Worm (Caenorhabditis elegans): ENCODE data around the gene K08F4.3.

K08F4.3 gene

DNA sequence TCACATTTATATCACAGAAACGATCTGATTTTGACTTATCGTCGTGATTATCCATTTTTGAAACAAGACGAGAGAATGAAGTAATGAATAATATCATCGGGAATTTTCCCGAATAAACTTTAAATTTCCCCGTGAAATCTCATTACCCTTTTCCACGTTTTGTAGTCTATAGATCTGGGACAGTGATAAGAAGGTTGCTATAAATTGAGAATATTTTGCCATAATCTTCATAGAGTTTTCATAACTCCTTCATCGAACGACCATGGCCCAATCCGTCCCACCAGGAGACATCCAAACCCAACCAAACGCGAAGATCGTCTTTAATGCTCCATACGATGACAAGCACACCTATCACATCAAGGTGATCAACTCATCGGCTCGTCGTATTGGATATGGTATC is 33.9 kb upstream of the K08F4.3 start, which contains the start of the genes C04G2.5 and msp-36:
TSS of gene C04G2.5 (minus strand) at position 101 of the 400 bp plus-strand sequence.
TSS of gene msp-36 (plus strand) at position 263 of the 400 bp plus-strand sequence.
- no peak for TF ChIP-seq aly-2 (tag; optimal IDR thresholded peaks at IDR 0.05)
- TF ChIP-seq nhr-25 (tag; optimal IDR thresholded peaks at IDR 0.05) = no peak
- no peak for TF ChIP-seq nfya-1 (tag; optimal IDR thresholded peaks at IDR 0.05; ENCODE audit: insufficient read depth)
- TF ChIP-seq unc-62 (GFP tag; optimal IDR thresholded peaks at IDR 0.05) = no peak
- no peak for TF ChIP-seq tbx-2 (tag; optimal IDR thresholded peaks at IDR 0.05)
- no peak for TF ChIP-seq elt-1 (tag; optimal IDR thresholded peaks at IDR 0.05)
- no peak for TF ChIP-seq ceh-9 (tag; optimal IDR thresholded peaks at IDR 0.05)
- TF ChIP-seq egl-27 (tag; optimal IDR thresholded peaks at IDR 0.05) = no peak
- TF ChIP-seq lsy-12 (tag; optimal IDR thresholded peaks at IDR 0.05) = no peak
- TF ChIP-seq R02D3.7 (tag; optimal IDR thresholded peaks at IDR 0.05) = no peak
- TF ChIP-seq eor-1 (tag; optimal IDR thresholded peaks at IDR 0.05) = no peak
- no peak for TF ChIP-seq elt-3 (tag; optimal IDR thresholded peaks at IDR 0.05)
- TF ChIP-seq lin-15B (tag; optimal IDR thresholded peaks at IDR 0.05) = no peak
- TF ChIP-seq ztf-11 (tag; optimal IDR thresholded peaks at IDR 0.05) = no peak
- TF ChIP-seq mml-1 (tag; optimal IDR thresholded peaks at IDR 0.05) = no peak
- no peak for TF ChIP-seq nhr-77 (tag; optimal IDR thresholded peaks at IDR 0.05)
- no peak for TF ChIP-seq ceh-16 (tag; optimal IDR thresholded peaks at IDR 0.05)
- TF ChIP-seq nhr-11 (tag; optimal IDR thresholded peaks at IDR 0.05) = no peak

- no peak for TF ChIP-seq nhr-28 (tag; optimal IDR thresholded peaks at IDR 0.05)
- TF ChIP-seq nfya-1 (tag; optimal IDR thresholded peaks at IDR 0.05; ENCODE audit: insufficient read depth) = no peak
- TF ChIP-seq mml-1 (tag; optimal IDR thresholded peaks at IDR 0.05) = no peak
- TF ChIP-seq R02D3.7 (tag; optimal IDR thresholded peaks at IDR 0.05) = peak; percentile 71
- no peak for TF ChIP-seq eor-1 (tag; optimal IDR thresholded peaks at IDR 0.05)
- TF ChIP-seq fkh-10 (GFP tag; optimal IDR thresholded peaks at IDR 0.05) = no peak
- TF ChIP-seq ztf-11 (tag; optimal IDR thresholded peaks at IDR 0.05) = no peak
- TF ChIP-seq ceh-9 (tag; optimal IDR thresholded peaks at IDR 0.05) = no peak
- TF ChIP-seq lin-15B (tag; optimal IDR thresholded peaks at IDR 0.05) = peak; percentile 42
- TF ChIP-seq fkh-2 (tag; optimal IDR thresholded peaks at IDR 0.05) = no peak
- no peak for TF ChIP-seq sea-2 (GFP tag; optimal IDR thresholded peaks at IDR 0.05)
- no peak for TF ChIP-seq nhr-43 (tag; optimal IDR thresholded peaks at IDR 0.05; ENCODE audit: poor library complexity, severe bottlenecking)
- no peak for TF ChIP-seq pqm-1 (tag; optimal IDR thresholded peaks at IDR 0.05)
Observed at ce11 chrIV:10096881-10097280, 32.2 kb upstream of the K08F4.3 start, which contains the start of gene dis-3. TSS of gene dis-3 (plus strand) at chrIV:10097202.

ce11 chrIV:10110417-10110816 is 18.6 kb upstream of the K08F4.3 start, which contains the start of gene egl-38:
TSS of gene egl-38 (minus strand) at chrIV:10110517.
- no peak for TF ChIP-seq nhr-67 (tag; optimal IDR thresholded peaks at IDR 0.05)
- no peak for TF ChIP-seq nhr-43 (tag; optimal IDR thresholded peaks at IDR 0.05; ENCODE audit: poor library complexity, severe bottlenecking)
- no peak for TF ChIP-seq mdl-1 (tag; optimal IDR thresholded peaks at IDR 0.05)
- no peak for TF ChIP-seq zag-1 (tag; optimal IDR thresholded peaks at IDR 0.05)
- no peak for TF ChIP-seq lsy-12 (tag; optimal IDR thresholded peaks at IDR 0.05)

ce11 chrIV:10110870-10111269 is 18.2 kb upstream of the K08F4.3 start:
- TF ChIP-seq daf-12 (tag; optimal IDR thresholded peaks at IDR 0.05) = no peak
- TF ChIP-seq nhr-25 (tag; optimal IDR thresholded peaks at IDR 0.05) = no peak
- no peak for TF ChIP-seq ceh-28 (tag; optimal IDR thresholded peaks at IDR 0.05)
- no peak for TF ChIP-seq lsy-12 (tag; optimal IDR thresholded peaks at IDR 0.05)
- no peak for TF ChIP-seq elt-3 (tag; optimal IDR thresholded peaks at IDR 0.05)
- no peak for TF ChIP-seq fos-1 (tag; optimal IDR thresholded peaks at IDR 0.05)
- TF ChIP-seq aly-2 (tag; optimal IDR thresholded peaks at IDR 0.05) = no peak
- TF ChIP-seq unc-39 (tag; optimal IDR thresholded peaks at IDR 0.05) = no peak
- no peak for TF ChIP-seq eor-1 (tag; optimal IDR thresholded peaks at IDR 0.05)
- TF ChIP-seq lin-15B (tag; optimal IDR thresholded peaks at IDR 0.05) = no peak
- no peak for TF ChIP-seq nhr-28 (tag; optimal IDR thresholded peaks at IDR 0.05)
- TF ChIP-seq nhr-11 (tag; optimal IDR thresholded peaks at IDR 0.05) = no peak
- TF ChIP-seq pqm-1 (tag; optimal IDR thresholded peaks at IDR 0.05) = no peak
- TF ChIP-seq nhr-237 (tag; optimal IDR thresholded peaks at IDR 0.05) = no peak
- no peak for TF ChIP-seq skn-1 (tag; optimal IDR thresholded peaks at IDR 0.05)

DNA sequence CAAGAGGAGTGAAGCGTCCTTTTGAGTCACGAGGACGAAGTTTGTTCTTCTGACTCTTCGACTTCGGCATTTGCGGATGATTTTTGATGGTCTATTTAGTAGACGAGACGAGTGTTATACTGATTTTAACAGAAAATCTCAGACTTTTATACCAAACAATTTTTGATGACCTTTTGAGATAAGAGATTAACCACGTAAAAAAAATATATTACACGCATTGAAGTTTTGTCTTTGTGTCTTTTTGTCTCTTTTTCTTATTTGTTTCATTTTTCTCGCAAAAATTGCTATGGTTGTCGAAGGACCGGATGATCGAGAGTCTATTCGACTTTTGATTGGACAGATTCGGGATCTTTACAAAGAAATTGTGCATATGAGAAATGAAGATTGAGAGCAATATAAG is 17.6 kb upstream of the K08F4.3 start, which contains the start of gene spch-1:
TSS of gene spch-1 (minus strand) at position 101 of the 400 bp plus-strand sequence.
- TF ChIP-seq nhr-12 (tag; optimal IDR thresholded peaks at IDR 0.05) (no peak), mdl-1 (tag; optimal IDR thresholded peaks at IDR 0.05) (no peak), ZK546.5 (tag; optimal IDR thresholded peaks at IDR 0.05) (no peak), elt-1 (tag; optimal IDR thresholded peaks at IDR 0.05) (no peak), pqm-1 (tag; optimal IDR thresholded peaks at IDR 0.05) (no peak)
